Worm (Caenorhabditis elegans) whole organism, late embryonic: ENCODE data around the gene fbxa-89.

Experiments
- dve-1 ChIP-seq: sonication (generic microtip); optimal IDR thresholded peaks from 2 replicates; lab custom pipeline; 2017; ENCODE audit warnings: antibody characterized with exemption, mild to moderate bottlenecking, missing genetic modification characterization, missing compliant biosample characterization
- ztf-16 ChIP-seq: sonication (generic microtip); optimal IDR thresholded peaks from 2 replicates; lab custom pipeline; 2017; ENCODE audit warnings: missing genetic modification characterization, missing compliant biosample characterization

DNA sequence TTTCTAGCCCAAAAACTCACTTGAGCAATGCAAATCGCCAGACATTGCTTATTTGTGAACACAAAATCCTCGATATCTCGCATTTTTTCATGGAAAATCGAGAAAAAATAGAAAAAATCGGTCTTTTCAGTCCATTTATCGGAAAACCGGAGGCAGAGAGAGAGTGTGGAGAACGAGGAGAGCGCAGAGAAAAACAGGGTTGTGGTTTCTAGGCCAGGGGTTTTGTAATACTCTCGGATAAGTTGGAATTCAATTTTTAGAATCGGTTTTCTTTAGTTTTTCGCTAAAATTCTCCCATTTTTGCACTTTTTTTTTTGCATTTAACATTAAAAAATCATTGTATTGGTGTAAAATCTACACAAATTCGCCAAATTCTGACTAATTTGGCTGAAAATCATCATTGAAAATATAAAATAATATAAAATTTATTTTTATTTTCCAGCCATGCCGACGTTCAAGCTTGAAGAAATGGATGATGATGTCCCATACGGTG, 37.7 kb downstream of the fbxa-89 start, which contains the start of the genes Y75B8A.24 and Y75B8A.25:
- TF ChIP-seq ztf-16 (tag; lab: Kevin White, UChicago) (no peak), dve-1 (tag; lab: Kevin White, UChicago) (no peak)
